In genomic region chrII:13596505-13596977, ce11 we compare ENCODE assay signal across 5 worm cellular contexts.
TF ChIP-seq lines count a peak whose summit lies in the region.

TSS of gene fbxc-23 (minus strand) at chrII:13596555.
TSS of gene csc-1 (plus strand) at chrII:13596955.

TF ChIP-seq in whole organism, L1 larva, 84 proteins besides CTCF, POLR2A, EP300 and RAD21 (continued from another document and continues in another):
- TF ChIP-seq pax-3 (tag; optimal IDR thresholded peaks at IDR 0.05; lab: Kevin White, UChicago) (no peak), dpl-1 (GFP tag; optimal IDR thresholded peaks at IDR 0.05; lab: Kevin White, UChicago) (peak; percentile 91 to 96 (median 93)), ets-5 (GFP tag; IDR thresholded peaks at IDR 0.05; lab: Robert Waterston, UW) (no peak), unc-86 (tag; optimal IDR thresholded peaks at IDR 0.05; lab: Kevin White, UChicago) (no peak), snpc-4 (tag; optimal IDR thresholded peaks at IDR 0.05; lab: Kevin White, UChicago) (peak; percentile 60), grh-1 (GFP tag; IDR thresholded peaks at IDR 0.05; lab: Robert Waterston, UW) (peak; percentile 48; the same call in 1 of the 2 replicates), vab-15 (tag; optimal IDR thresholded peaks at IDR 0.05; lab: Kevin White, UChicago) (no peak), nhr-20 (tag; optimal IDR thresholded peaks at IDR 0.05; lab: Kevin White, UChicago) (peak; percentile 60), nhr-85 (tag; lab: Kevin White, UChicago) (peak; percentile 34), mdl-1 (tag; optimal IDR thresholded peaks at IDR 0.05; lab: Kevin White, UChicago) (peak in 1 of 2 experiments; percentile 41), tbx-2 (tag; optimal IDR thresholded peaks at IDR 0.05; lab: Kevin White, UChicago) (peak; percentile 45), jun-1 (tag; optimal IDR thresholded peaks at IDR 0.05; lab: Kevin White, UChicago) (no peak), snu-23 (GFP tag; optimal IDR thresholded peaks at IDR 0.05; lab: Kevin White, UChicago) (peak; percentile 73), mef-2 (tag; optimal IDR thresholded peaks at IDR 0.05; lab: Kevin White, UChicago) (no peak), isw-1 (GFP tag; IDR thresholded peaks at IDR 0.05; lab: Robert Waterston, UW) (no peak; the same call in 1 of the 2 replicates), hlh-17 (GFP tag; optimal IDR thresholded peaks at IDR 0.05; lab: Kevin White, UChicago; ENCODE audit: borderline replicate concordance) (no peak), F16B12.6 (tag; optimal IDR thresholded peaks at IDR 0.05; lab: Kevin White, UChicago) (peak; percentile 92), ces-1 (GFP tag; optimal IDR thresholded peaks at IDR 0.05; lab: Kevin White, UChicago) (no peak), nhr-77 (tag; optimal IDR thresholded peaks at IDR 0.05; lab: Kevin White, UChicago) (peak; percentile 21), mep-1 (tag; optimal IDR thresholded peaks at IDR 0.05; lab: Kevin White, UChicago) (peak; percentile 75), unc-62 (GFP tag; optimal IDR thresholded peaks at IDR 0.05; lab: Kevin White, UChicago) (no peak), dsc-1 (tag; optimal IDR thresholded peaks at IDR 0.05; lab: Kevin White, UChicago) (peak; percentile 33), nhr-47 (tag; optimal IDR thresholded peaks at IDR 0.05; lab: Kevin White, UChicago) (peak; percentile 51), lin-14 (GFP tag; optimal IDR thresholded peaks at IDR 0.05; lab: Kevin White, UChicago) (peak; percentile 43), nhr-90 (tag; optimal IDR thresholded peaks at IDR 0.05; lab: Kevin White, UChicago; ENCODE audit: poor library complexity) (no peak), nhr-84 (tag; optimal IDR thresholded peaks at IDR 0.05; lab: Kevin White, UChicago) (no peak)

TF ChIP-seq in whole organism, L2 larva, 48 proteins besides CTCF, POLR2A, EP300 and RAD21 (continued from another document and continues in another):
- TF ChIP-seq sma-3 (GFP tag; optimal IDR thresholded peaks at IDR 0.05; lab: Kevin White, UChicago) = peak; percentile 38
- TF ChIP-seq lin-11 (tag; optimal IDR thresholded peaks at IDR 0.05; lab: Kevin White, UChicago) = peak; percentile 51
- peak; percentile 4 for TF ChIP-seq nhr-129 (tag; optimal IDR thresholded peaks at IDR 0.05; lab: Kevin White, UChicago)
- no peak for TF ChIP-seq ztf-1 (GFP tag; conservative IDR thresholded peaks at IDR 0.05; lab: Robert Waterston, UW)
- TF ChIP-seq ceh-16 (tag; optimal IDR thresholded peaks at IDR 0.05; lab: Kevin White, UChicago) = no peak
- TF ChIP-seq peb-1 (tag; optimal IDR thresholded peaks at IDR 0.05; lab: Kevin White, UChicago) = no peak
- no peak for TF ChIP-seq nhr-11 (tag; optimal IDR thresholded peaks at IDR 0.05; lab: Kevin White, UChicago)
- TF ChIP-seq blmp-1 (tag; optimal IDR thresholded peaks at IDR 0.05; lab: Kevin White, UChicago; ENCODE audit: insufficient read depth) = no peak
- TF ChIP-seq elt-3 (tag; optimal IDR thresholded peaks at IDR 0.05; lab: Kevin White, UChicago) = no peak
- TF ChIP-seq crh-2 (tag; optimal IDR thresholded peaks at IDR 0.05; lab: Kevin White, UChicago) = peak; percentile 31
- no peak for TF ChIP-seq R02D3.7 (tag; optimal IDR thresholded peaks at IDR 0.05; lab: Kevin White, UChicago)
- no peak for TF ChIP-seq alr-1 (tag; optimal IDR thresholded peaks at IDR 0.05; lab: Kevin White, UChicago)
- no peak for TF ChIP-seq nhr-12 (tag; optimal IDR thresholded peaks at IDR 0.05; lab: Kevin White, UChicago)
- no peak for TF ChIP-seq nhr-237 (tag; optimal IDR thresholded peaks at IDR 0.05; lab: Kevin White, UChicago)
- TF ChIP-seq mbf-1 (tag; optimal IDR thresholded peaks at IDR 0.05; lab: Kevin White, UChicago) = no peak
- peak; percentile 2 for TF ChIP-seq fos-1 (tag; optimal IDR thresholded peaks at IDR 0.05; lab: Kevin White, UChicago)
- peak; percentile 49 for TF ChIP-seq lin-13 (GFP tag; optimal IDR thresholded peaks at IDR 0.05; lab: Kevin White, UChicago)
- TF ChIP-seq dmd-4 (tag; optimal IDR thresholded peaks at IDR 0.05; lab: Kevin White, UChicago) = no peak
- TF ChIP-seq C34F6.9 (tag; optimal IDR thresholded peaks at IDR 0.05; lab: Kevin White, UChicago) = peak; percentile 70
- TF ChIP-seq nhr-77 (tag; optimal IDR thresholded peaks at IDR 0.05; lab: Kevin White, UChicago) = no peak
- TF ChIP-seq mdl-1 (tag; optimal IDR thresholded peaks at IDR 0.05; lab: Kevin White, UChicago) = no peak
- TF ChIP-seq zag-1 (tag; optimal IDR thresholded peaks at IDR 0.05; lab: Kevin White, UChicago) = no peak
- TF ChIP-seq unc-39 (tag; optimal IDR thresholded peaks at IDR 0.05; lab: Kevin White, UChicago) = no peak
- peak; percentile 10 for TF ChIP-seq F13H6.1 (tag; optimal IDR thresholded peaks at IDR 0.05; lab: Kevin White, UChicago)
- TF ChIP-seq sma-9 (GFP tag; optimal IDR thresholded peaks at IDR 0.05; lab: Kevin White, UChicago) = no peak
- no peak for TF ChIP-seq sma-9 (tag; optimal IDR thresholded peaks at IDR 0.05; lab: Kevin White, UChicago)
- no peak for TF ChIP-seq unc-62 (GFP tag; optimal IDR thresholded peaks at IDR 0.05; lab: Kevin White, UChicago)
- no peak for TF ChIP-seq sem-4 (tag; optimal IDR thresholded peaks at IDR 0.05; lab: Kevin White, UChicago)
- no peak for TF ChIP-seq ztf-4 (tag; optimal IDR thresholded peaks at IDR 0.05; lab: Kevin White, UChicago)

TF ChIP-seq in whole organism, L3 larva, 47 proteins besides CTCF, POLR2A, EP300 and RAD21 (continued from another document):
- no peak for TF ChIP-seq nhr-28 (tag; optimal IDR thresholded peaks at IDR 0.05; lab: Kevin White, UChicago)
- TF ChIP-seq skn-1 (tag; optimal IDR thresholded peaks at IDR 0.05; lab: Kevin White, UChicago) = no peak
- TF ChIP-seq ceh-16 (tag; optimal IDR thresholded peaks at IDR 0.05; lab: Kevin White, UChicago) = no peak
- TF ChIP-seq unc-62 (GFP tag; optimal IDR thresholded peaks at IDR 0.05; lab: Kevin White, UChicago) = no peak
- no peak for TF ChIP-seq nhr-77 (tag; optimal IDR thresholded peaks at IDR 0.05; lab: Kevin White, UChicago)
- TF ChIP-seq eor-1 (tag; optimal IDR thresholded peaks at IDR 0.05; lab: Kevin White, UChicago) = no peak
- TF ChIP-seq unc-39 (tag; optimal IDR thresholded peaks at IDR 0.05; lab: Kevin White, UChicago) = no peak
- no peak for TF ChIP-seq ceh-28 (tag; optimal IDR thresholded peaks at IDR 0.05; lab: Kevin White, UChicago)
- no peak for TF ChIP-seq ztf-4 (tag; optimal IDR thresholded peaks at IDR 0.05; lab: Kevin White, UChicago)
- peak; percentile 83 for TF ChIP-seq nfya-1 (tag; optimal IDR thresholded peaks at IDR 0.05; lab: Kevin White, UChicago; ENCODE audit: insufficient read depth)
- peak; percentile 32 for TF ChIP-seq lin-39 (tag; optimal IDR thresholded peaks at IDR 0.05; lab: Kevin White, UChicago)
- TF ChIP-seq lsy-12 (tag; optimal IDR thresholded peaks at IDR 0.05; lab: Kevin White, UChicago) = no peak
- TF ChIP-seq elt-1 (tag; optimal IDR thresholded peaks at IDR 0.05; lab: Kevin White, UChicago) = no peak
- no peak for TF ChIP-seq ZK546.5 (tag; optimal IDR thresholded peaks at IDR 0.05; lab: Kevin White, UChicago)
- TF ChIP-seq lin-15B (tag; optimal IDR thresholded peaks at IDR 0.05; lab: Kevin White, UChicago) = peak; percentile 61
- no peak for TF ChIP-seq mdl-1 (tag; optimal IDR thresholded peaks at IDR 0.05; lab: Kevin White, UChicago)
- TF ChIP-seq ceh-9 (tag; optimal IDR thresholded peaks at IDR 0.05; lab: Kevin White, UChicago) = no peak
- TF ChIP-seq snpc-4 (tag; optimal IDR thresholded peaks at IDR 0.05; lab: Kevin White, UChicago) = peak; percentile 58
- no peak for TF ChIP-seq nhr-12 (tag; optimal IDR thresholded peaks at IDR 0.05; lab: Kevin White, UChicago)
- TF ChIP-seq sea-2 (GFP tag; optimal IDR thresholded peaks at IDR 0.05; lab: Kevin White, UChicago) = no peak
- TF ChIP-seq nhr-25 (tag; optimal IDR thresholded peaks at IDR 0.05; lab: Kevin White, UChicago) = peak; percentile 22

TF ChIP-seq in whole organism, L4 larva, 104 proteins besides CTCF, POLR2A, EP300 and RAD21 (continued from another document):
- TF ChIP-seq dve-1 (tag; optimal IDR thresholded peaks at IDR 0.05; lab: Kevin White, UChicago; ENCODE audit: insufficient read depth) (peak; percentile 37), unc-39 (tag; optimal IDR thresholded peaks at IDR 0.05; lab: Kevin White, UChicago) (no peak), mes-2 (tag; optimal IDR thresholded peaks at IDR 0.05; lab: Kevin White, UChicago; ENCODE audit: poor library complexity, severe bottlenecking) (peak; percentile 67), ZK337.2 (GFP tag; IDR thresholded peaks at IDR 0.05; lab: Robert Waterston, UW) (no peak), nhr-42 (GFP tag; IDR thresholded peaks at IDR 0.05; lab: Robert Waterston, UW) (no peak), ztf-11 (tag; optimal IDR thresholded peaks at IDR 0.05; lab: Kevin White, UChicago) (no peak), nhr-25 (tag; optimal IDR thresholded peaks at IDR 0.05; lab: Kevin White, UChicago; ENCODE audit: borderline replicate concordance, insufficient read depth) (no peak), fkh-10 (GFP tag; optimal IDR thresholded peaks at IDR 0.05; lab: Kevin White, UChicago) (peak; percentile 20), dmd-6 (GFP tag; IDR thresholded peaks at IDR 0.05; lab: Robert Waterston, UW) (no peak), snpc-1.2 (GFP tag; IDR thresholded peaks at IDR 0.05; lab: Robert Waterston, UW) (no peak), unc-130 (GFP tag; optimal IDR thresholded peaks at IDR 0.05; lab: Kevin White, UChicago) (peak; percentile 17), dpl-1 (GFP tag; optimal IDR thresholded peaks at IDR 0.05; lab: Kevin White, UChicago) (peak; percentile 90), nhr-77 (tag; optimal IDR thresholded peaks at IDR 0.05; lab: Kevin White, UChicago) (no peak), nhr-10 (tag; optimal IDR thresholded peaks at IDR 0.05; lab: Kevin White, UChicago) (no peak), ceh-62 (tag; optimal IDR thresholded peaks at IDR 0.05; lab: Kevin White, UChicago) (no peak), set-16 (GFP tag; IDR thresholded peaks at IDR 0.05; lab: Robert Waterston, UW) (no peak), dmd-9 (GFP tag; IDR thresholded peaks at IDR 0.05; lab: Robert Waterston, UW) (no peak), tra-1 (GFP tag; IDR thresholded peaks at IDR 0.05; lab: Robert Waterston, UW) (no peak), ceh-20 (GFP tag; IDR thresholded peaks at IDR 0.05; lab: Robert Waterston, UW) (no peak), pha-4 (GFP tag; IDR thresholded peaks at IDR 0.05; lab: Robert Waterston, UW) (no peak), pha-4 (tag; optimal IDR thresholded peaks at IDR 0.05; lab: Kevin White, UChicago) (no peak), ceh-82 (tag; optimal IDR thresholded peaks at IDR 0.05; lab: Kevin White, UChicago) (no peak), hmg-1.1 (GFP tag; IDR thresholded peaks at IDR 0.05; lab: Robert Waterston, UW) (0 out of 2 replicates have a peak, but pooled peaks have one; percentile 15), nhr-28 (tag; optimal IDR thresholded peaks at IDR 0.05; lab: Kevin White, UChicago) (peak; percentile 22)

TF ChIP-seq in whole organism, young adult, 124 proteins besides CTCF, POLR2A, EP300 and RAD21 (continued from another document):
- peak; percentile 92 for TF ChIP-seq xnd-1 (tag; optimal IDR thresholded peaks at IDR 0.05; lab: Kevin White, UChicago)
- peak in 2 of 3 experiments; percentile 77 to 78 for TF ChIP-seq lin-35 (GFP tag; optimal IDR thresholded peaks at IDR 0.05; lab: Kevin White, UChicago)
- TF ChIP-seq B0336.3 (GFP tag; IDR thresholded peaks at IDR 0.05; lab: Robert Waterston, UW) = no peak
- TF ChIP-seq C06A6.2 (GFP tag; conservative IDR thresholded peaks at IDR 0.05; lab: Robert Waterston, UW) = no peak
- no peak for TF ChIP-seq madf-10 (tag; optimal IDR thresholded peaks at IDR 0.05; lab: Kevin White, UChicago)
- peak; percentile 30; the same call in 1 of the 2 replicates for TF ChIP-seq mcd-1 (GFP tag; IDR thresholded peaks at IDR 0.05; lab: Robert Waterston, UW)
- TF ChIP-seq snpc-3.4 (tag; optimal IDR thresholded peaks at IDR 0.05; lab: Kevin White, UChicago) = peak; percentile 75
- TF ChIP-seq cebp-1 (GFP tag; IDR thresholded peaks at IDR 0.05; lab: Robert Waterston, UW) = no peak
- TF ChIP-seq cebp-1 (tag; optimal IDR thresholded peaks at IDR 0.05; lab: Kevin White, UChicago) = peak; percentile 34
- no peak for TF ChIP-seq aptf-2 (GFP tag; conservative IDR thresholded peaks at IDR 0.05; lab: Robert Waterston, UW)
- TF ChIP-seq rcor-1 (GFP tag; IDR thresholded peaks at IDR 0.05; lab: Robert Waterston, UW) = peak; percentile 61; the same call in 1 of the 2 replicates
- TF ChIP-seq dox-1 (GFP tag; IDR thresholded peaks at IDR 0.05; lab: Robert Waterston, UW) = peak; percentile 67
- TF ChIP-seq ceh-27 (GFP tag; optimal IDR thresholded peaks at IDR 0.05; lab: Kevin White, UChicago) = no peak
- TF ChIP-seq ztf-28 (GFP tag; IDR thresholded peaks at IDR 0.05; lab: Robert Waterston, UW) = no peak
- peak; percentile 74 for TF ChIP-seq F33H1.4 (GFP tag; IDR thresholded peaks at IDR 0.05; lab: Robert Waterston, UW)
- TF ChIP-seq somi-1 (GFP tag; optimal IDR thresholded peaks at IDR 0.05; lab: Kevin White, UChicago) = no peak
- no peak for TF ChIP-seq nhr-90 (tag; optimal IDR thresholded peaks at IDR 0.05; lab: Kevin White, UChicago)
- TF ChIP-seq madf-8 (GFP tag; conservative IDR thresholded peaks at IDR 0.05; lab: Robert Waterston, UW) = peak; percentile 99
- peak; percentile 91 for TF ChIP-seq ceh-91 (GFP tag; IDR thresholded peaks at IDR 0.05; lab: Robert Waterston, UW)
- TF ChIP-seq mes-4 (tag; optimal IDR thresholded peaks at IDR 0.05; lab: Kevin White, UChicago) = no peak
- TF ChIP-seq F49E8.2 (tag; optimal IDR thresholded peaks at IDR 0.05; lab: Kevin White, UChicago; ENCODE audit: insufficient read depth) = peak; percentile 62
- peak; percentile 24 for TF ChIP-seq tbp1 (GFP tag; optimal IDR thresholded peaks at IDR 0.05; lab: Kevin White, UChicago)
